Fruit fly (Drosophila melanogaster) whole organism, prepupa: ENCODE data around the gene CG14856.

Source experiments
- CG10631 ChIP-seq: fragments of 200-800 bp; sonication (Bioruptor generic); optimal IDR thresholded peaks from 2 replicates; lab custom pipeline; 2016; ENCODE audit warnings: missing biosample characterization, missing genetic modification characterization
- CG10669 ChIP-seq: fragments of 200-800 bp; sonication (Bioruptor generic); optimal IDR thresholded peaks from 3 replicates; lab custom pipeline; 2018; ENCODE audit warnings: missing biosample characterization, mild to moderate bottlenecking, missing genetic modification characterization, moderate library complexity
- CG11294 ChIP-seq: fragments of 200-800 bp; sonication (Bioruptor generic); IDR thresholded peaks from 2 replicates; pipeline ENCODE4 v1.3.6; 2022; ENCODE audit warnings: missing biosample characterization, missing genetic modification characterization
- CG11762 ChIP-seq: fragments of 200-800 bp; sonication (Bioruptor generic); optimal IDR thresholded peaks from 3 replicates; lab custom pipeline; 2016; ENCODE audit warnings: missing biosample characterization, missing genetic modification characterization; ENCODE audit not compliant: insufficient read depth
- CG1621 ChIP-seq: fragments of 200-800 bp; sonication (Bioruptor generic); optimal IDR thresholded peaks from 3 replicates; lab custom pipeline; 2018; ENCODE audit warnings: missing biosample characterization, mild to moderate bottlenecking, missing genetic modification characterization
- CG16779 ChIP-seq: fragments of 200-800 bp; sonication (Bioruptor generic); optimal IDR thresholded peaks from 3 replicates; lab custom pipeline; 2017; ENCODE audit warnings: missing biosample characterization, mild to moderate bottlenecking, missing genetic modification characterization
- CG3032 ChIP-seq: fragments of 200-800 bp; optimal IDR thresholded peaks from 2 replicates; lab custom pipeline; 2019; ENCODE audit warnings: missing biosample characterization, mild to moderate bottlenecking, missing genetic modification characterization, moderate library complexity
- CG3919 ChIP-seq: fragments of 200-800 bp; sonication (Bioruptor generic); optimal IDR thresholded peaks from 3 replicates; lab custom pipeline; 2016; ENCODE audit warnings: missing biosample characterization, missing genetic modification characterization
- CG4318 ChIP-seq: fragments of 200-800 bp; sonication (Bioruptor generic); optimal IDR thresholded peaks from 3 replicates; lab custom pipeline; 2017; ENCODE audit warnings: missing biosample characterization, mild to moderate bottlenecking, missing genetic modification characterization
- CG6276 ChIP-seq: fragments of 200-800 bp; sonication (Bioruptor generic); optimal IDR thresholded peaks from 2 replicates; lab custom pipeline; 2017; ENCODE audit warnings: missing biosample characterization, mild to moderate bottlenecking, missing genetic modification characterization
- CG6854 ChIP-seq: fragments of 200-800 bp; sonication (Bioruptor generic); optimal IDR thresholded peaks from 2 replicates; lab custom pipeline; 2017; ENCODE audit warnings: missing biosample characterization, mild to moderate bottlenecking, missing genetic modification characterization
- CG7368 ChIP-seq: fragments of 200-800 bp; sonication (Bioruptor generic); optimal IDR thresholded peaks from 3 replicates; lab custom pipeline; 2016; ENCODE audit warnings: missing biosample characterization, missing genetic modification characterization
- CG8119 ChIP-seq: fragments of 200-800 bp; sonication (Bioruptor generic); IDR thresholded peaks from 3 replicates; pipeline ENCODE4 v1.3.6; 2022; ENCODE audit warnings: missing biosample characterization, missing genetic modification characterization
- CG8632 ChIP-seq: fragments of 200-800 bp; sonication (Bioruptor generic); optimal IDR thresholded peaks from 3 replicates; lab custom pipeline; 2016; ENCODE audit warnings: missing biosample characterization, missing genetic modification characterization
- Eip75B ChIP-seq: fragments of 200-800 bp; sonication (Bioruptor generic); optimal IDR thresholded peaks from 3 replicates; lab custom pipeline; 2016; ENCODE audit warnings: missing biosample characterization, missing genetic modification characterization
- Eip78C ChIP-seq: fragments of 200-800 bp; sonication (Bioruptor generic); peaks from one replicate; lab custom pipeline; 2016; ENCODE audit warnings: missing biosample characterization, missing genetic modification characterization
- Ets96B ChIP-seq: fragments of 200-800 bp; optimal IDR thresholded peaks from 2 replicates; lab custom pipeline; 2019; ENCODE audit warnings: missing biosample characterization, mild to moderate bottlenecking, missing genetic modification characterization, moderate library complexity
- Hr38 ChIP-seq: sonication (Bioruptor generic); optimal IDR thresholded peaks from 2 replicates; lab custom pipeline; 2016; ENCODE audit warnings: missing biosample characterization, missing genetic modification characterization
- Hr39 ChIP-seq: fragments of 200-800 bp; sonication (Bioruptor generic); optimal IDR thresholded peaks from 2 replicates; lab custom pipeline; 2016; ENCODE audit warnings: missing biosample characterization, missing genetic modification characterization
- Hr4 ChIP-seq: fragments of 200-800 bp; sonication (Bioruptor generic); optimal IDR thresholded peaks from 3 replicates; lab custom pipeline; 2016; ENCODE audit warnings: missing biosample characterization, missing genetic modification characterization
- Lpt ChIP-seq: fragments of 200-800 bp; sonication (Bioruptor generic); optimal IDR thresholded peaks from 3 replicates; lab custom pipeline; 2016; ENCODE audit warnings: missing biosample characterization, missing genetic modification characterization
- Met ChIP-seq: fragments of 200-800 bp; sonication (Bioruptor generic); optimal IDR thresholded peaks from 3 replicates; lab custom pipeline; 2016; ENCODE audit warnings: missing biosample characterization, missing genetic modification characterization
- Smox ChIP-seq: fragments of 200-800 bp; sonication (Bioruptor generic); optimal IDR thresholded peaks from 3 replicates; lab custom pipeline; 2016; ENCODE audit warnings: missing biosample characterization, missing genetic modification characterization
- Sox102F ChIP-seq: fragments of 200-800 bp; sonication (Bioruptor generic); optimal IDR thresholded peaks from 2 replicates; lab custom pipeline; 2016; ENCODE audit warnings: missing biosample characterization, mild to moderate bottlenecking, missing genetic modification characterization
- Sox15 ChIP-seq: fragments of 200-800 bp; sonication (Bioruptor generic); optimal IDR thresholded peaks from 3 replicates; lab custom pipeline; 2016; ENCODE audit warnings: missing biosample characterization, missing genetic modification characterization
- achi ChIP-seq: fragments of 200-800 bp; sonication (Bioruptor generic); optimal IDR thresholded peaks from 3 replicates; lab custom pipeline; 2016; ENCODE audit warnings: missing biosample characterization, missing genetic modification characterization
- acj6 ChIP-seq: fragments of 200-800 bp; sonication (Bioruptor generic); optimal IDR thresholded peaks from 3 replicates; lab custom pipeline; 2016; ENCODE audit warnings: missing biosample characterization, missing genetic modification characterization
- cyc ChIP-seq: fragments of 200-800 bp; sonication (Bioruptor generic); optimal IDR thresholded peaks from 3 replicates; lab custom pipeline; 2016; ENCODE audit warnings: missing biosample characterization, missing genetic modification characterization
- dsx ChIP-seq: fragments of 200-800 bp; optimal IDR thresholded peaks from 3 replicates; lab custom pipeline; 2019; ENCODE audit warnings: missing biosample characterization, mild to moderate bottlenecking, missing genetic modification characterization, moderate library complexity; ENCODE audit not compliant: poor library complexity, severe bottlenecking
- eg ChIP-seq: fragments of 200-800 bp; sonication (Bioruptor generic); IDR thresholded peaks from 3 replicates; pipeline ENCODE4 v1.3.6; 2022; ENCODE audit warnings: missing biosample characterization, missing genetic modification characterization
- fkh ChIP-seq: fragments of 200-800 bp; sonication (Bioruptor generic); optimal IDR thresholded peaks from 3 replicates; lab custom pipeline; 2017; ENCODE audit warnings: missing biosample characterization, mild to moderate bottlenecking, missing genetic modification characterization, moderate library complexity
- topi ChIP-seq: fragments of 200-800 bp; sonication (Bioruptor generic); optimal IDR thresholded peaks from 3 replicates; lab custom pipeline; 2016; ENCODE audit warnings: missing biosample characterization, missing genetic modification characterization

CG14856 gene

DNA sequence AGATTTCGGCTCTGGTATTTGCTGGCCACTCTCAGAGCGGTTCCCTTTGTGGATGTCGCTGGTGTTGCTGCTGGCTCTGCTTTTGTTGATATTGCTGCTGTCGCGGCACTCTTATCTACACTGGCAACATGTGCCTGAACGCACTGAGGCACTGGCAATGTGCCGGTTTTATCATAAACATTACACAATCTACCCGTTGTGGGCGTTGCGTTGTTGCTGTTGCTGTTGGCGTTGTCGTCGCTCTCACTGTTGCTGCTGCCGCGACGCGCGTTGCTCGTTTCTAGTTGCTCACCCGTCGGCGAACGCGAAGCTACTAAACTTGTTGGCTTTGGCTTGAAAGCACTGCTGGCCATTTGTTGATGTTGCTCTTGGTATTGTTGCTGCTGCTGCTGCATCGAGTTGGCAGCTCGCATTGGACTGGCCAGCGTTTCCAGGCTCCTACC is 20.9 kb downstream of the CG14856 start (continued):
- TF ChIP-seq CG8632 (GFP tag; lab: Kevin White, UChicago): no peak
- TF ChIP-seq CG7368 (GFP tag; lab: Kevin White, UChicago): no peak
- no peak for TF ChIP-seq CG3032
- TF ChIP-seq CG8119: peak; percentile 45; the same call in 1 of the 3 replicates
- TF ChIP-seq CG10631 (GFP tag; lab: Kevin White, UChicago): no peak
- TF ChIP-seq Ets96B (tag; lab: Kevin White, UChicago): peak; percentile 3
- TF ChIP-seq CG16779 (tag; lab: Kevin White, UChicago): no peak
- no peak for TF ChIP-seq Met (GFP tag; lab: Kevin White, UChicago)
- TF ChIP-seq CG6854 (GFP tag; lab: Kevin White, UChicago): no peak
- TF ChIP-seq achi (GFP tag; lab: Kevin White, UChicago): no peak
- no peak for TF ChIP-seq topi (GFP tag; lab: Kevin White, UChicago)
- TF ChIP-seq CG11762 (GFP tag; lab: Kevin White, UChicago): no peak
- no peak for TF ChIP-seq Sox102F (GFP tag; lab: Kevin White, UChicago)
- TF ChIP-seq Smox (GFP tag; lab: Kevin White, UChicago): no peak

DNA sequence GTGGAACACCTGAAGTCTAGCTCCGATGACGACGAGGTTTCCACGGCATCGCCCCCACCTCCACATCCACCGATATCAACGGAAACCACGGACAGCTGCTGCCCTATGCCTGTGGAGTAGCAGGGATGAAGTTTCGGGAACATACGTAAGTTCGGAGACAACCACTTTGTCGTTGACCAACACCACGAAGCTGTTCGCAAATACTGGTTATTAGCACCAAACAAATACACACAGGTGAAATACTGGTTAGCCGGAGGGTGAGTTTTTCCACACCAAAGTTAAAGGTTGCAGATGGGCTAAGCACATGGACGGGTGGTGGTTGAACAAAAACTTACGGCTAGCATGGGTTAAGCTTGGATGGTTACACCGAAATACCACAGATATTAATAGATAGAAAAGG is 22.4 kb downstream of the CG14856 start:
- TF ChIP-seq Hr39 (GFP tag; lab: Kevin White, UChicago): no peak
- no peak for TF ChIP-seq CG1621
- TF ChIP-seq CG6276 (GFP tag; lab: Kevin White, UChicago): no peak
- TF ChIP-seq fkh (GFP tag; lab: Kevin White, UChicago): peak; percentile 14

DNA sequence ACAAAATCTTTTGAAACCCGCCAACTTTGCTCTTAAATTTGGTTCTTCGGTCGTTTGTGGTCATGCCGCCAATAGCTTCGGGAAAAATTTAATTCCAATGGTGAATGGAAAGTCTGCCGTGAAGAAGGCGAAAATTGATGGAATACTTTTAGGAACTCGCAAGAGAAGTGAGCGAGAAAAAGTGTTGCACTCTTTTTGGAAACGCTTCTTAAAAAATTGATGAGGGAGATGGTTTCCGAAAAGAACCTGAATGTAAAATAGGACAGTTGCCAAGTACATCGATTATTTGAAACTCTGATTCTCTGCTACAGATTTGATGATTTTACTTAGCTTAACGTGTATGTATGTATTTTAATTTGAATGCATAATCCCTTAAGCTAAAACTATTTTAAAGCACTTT is 24.2 kb downstream of the CG14856 start:
- no peak for TF ChIP-seq CG7368 (GFP tag; lab: Kevin White, UChicago)
- TF ChIP-seq CG10631 (GFP tag; lab: Kevin White, UChicago): no peak
- no peak for TF ChIP-seq Hr39 (GFP tag; lab: Kevin White, UChicago)
- no peak for TF ChIP-seq eg (GFP tag; lab: Robert Waterston, UW)
- no peak for TF ChIP-seq CG6854 (GFP tag; lab: Kevin White, UChicago)
- no peak for TF ChIP-seq Ets96B (tag; lab: Kevin White, UChicago)
- no peak for TF ChIP-seq CG4318 (GFP tag; lab: Kevin White, UChicago)
- no peak for TF ChIP-seq CG10669 (GFP tag; lab: Kevin White, UChicago)
- TF ChIP-seq Eip75B (GFP tag; lab: Kevin White, UChicago): no peak
- no peak for TF ChIP-seq CG3919 (GFP tag; lab: Kevin White, UChicago)
- no peak for TF ChIP-seq Eip78C
- no peak for TF ChIP-seq CG6276 (GFP tag; lab: Kevin White, UChicago)
- TF ChIP-seq topi (GFP tag; lab: Kevin White, UChicago): no peak
- TF ChIP-seq Sox102F (GFP tag; lab: Kevin White, UChicago): no peak
- TF ChIP-seq Lpt (GFP tag; lab: Kevin White, UChicago): no peak
- no peak for TF ChIP-seq Hr38 (GFP tag; lab: Kevin White, UChicago)
- TF ChIP-seq cyc (GFP tag; lab: Kevin White, UChicago): no peak

DNA sequence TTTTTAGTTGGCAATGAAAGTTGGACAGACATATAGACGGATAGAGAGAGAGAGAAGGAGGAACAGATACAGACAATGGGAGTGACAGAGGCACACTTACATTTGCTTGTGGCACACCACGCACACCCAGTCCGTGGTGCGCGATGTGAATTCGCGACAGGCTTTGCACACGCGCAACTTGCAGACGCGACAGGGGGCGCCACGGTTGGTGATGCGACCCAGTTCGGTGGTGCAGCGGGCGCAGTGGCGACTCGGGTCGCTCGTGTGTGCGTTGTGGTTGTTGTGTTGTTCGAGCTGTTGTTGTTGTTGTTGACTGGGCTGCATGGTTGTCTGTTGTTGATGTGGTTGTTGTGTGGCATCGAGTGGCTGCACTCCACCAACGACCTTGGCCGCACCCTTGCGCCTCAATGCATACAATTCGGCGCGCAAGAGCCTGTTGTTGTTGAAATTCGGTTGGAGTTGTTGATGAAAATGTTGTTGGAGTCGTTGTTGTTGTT is 31.5 kb downstream of the CG14856 start:
- no peak for TF ChIP-seq topi (GFP tag; lab: Kevin White, UChicago)
- no peak for TF ChIP-seq CG11294 (GFP tag; lab: Robert Waterston, UW)
- no peak for TF ChIP-seq Smox (GFP tag; lab: Kevin White, UChicago)

DNA sequence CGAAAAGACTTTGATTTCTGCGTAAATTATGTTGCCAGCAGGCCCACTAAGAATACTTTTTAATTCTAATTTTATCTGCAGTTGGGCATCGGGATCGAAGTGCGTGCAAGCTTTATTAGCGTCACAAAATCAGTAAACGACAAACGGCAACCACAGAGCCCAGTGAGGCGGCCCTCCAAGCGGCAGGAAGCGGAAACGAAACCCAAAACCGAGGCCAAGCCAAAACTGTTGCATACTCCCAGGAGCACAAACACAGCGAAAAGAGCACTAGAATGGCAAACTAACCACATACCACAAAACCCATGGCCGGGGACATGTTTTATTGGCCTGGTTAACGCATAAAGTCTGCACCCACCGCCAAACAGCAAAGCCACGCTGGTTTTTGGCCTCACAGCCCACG is 33.5 kb downstream of the CG14856 start:
- TF ChIP-seq CG8119: no peak
- no peak for TF ChIP-seq dsx
- no peak for TF ChIP-seq Sox15
- TF ChIP-seq Hr4: no peak
- TF ChIP-seq Hr39 (GFP tag; lab: Kevin White, UChicago): no peak
- no peak for TF ChIP-seq acj6 (GFP tag; lab: Kevin White, UChicago)
- no peak for TF ChIP-seq CG11762 (GFP tag; lab: Kevin White, UChicago)
- no peak for TF ChIP-seq Smox (GFP tag; lab: Kevin White, UChicago)
- TF ChIP-seq CG11294 (GFP tag; lab: Robert Waterston, UW): no peak
